Worm (Caenorhabditis elegans) whole organism, L1 larva: ENCODE data around the gene tex-2.

ENCODE experiments used
- C04F5.9 ChIP-seq: sonication (generic microtip); optimal IDR thresholded peaks from 2 replicates; lab custom pipeline; 2016; ENCODE audit warnings: missing genetic modification characterization, missing compliant biosample characterization
- C16A3.4 ChIP-seq: fragments of 150-350 bp; optimal IDR thresholded peaks from 2 replicates; lab custom pipeline; 2014; ENCODE audit warnings: missing biosample characterization, missing genetic modification characterization
- C34B4.2 ChIP-seq: sonication (generic microtip); optimal IDR thresholded peaks from 2 replicates; lab custom pipeline; 2017; ENCODE audit warnings: mild to moderate bottlenecking, missing genetic modification characterization, missing compliant biosample characterization
- F16B12.6 ChIP-seq: fragments of 150-350 bp; optimal IDR thresholded peaks from 2 replicates; lab custom pipeline; 2014; ENCODE audit warnings: missing biosample characterization, missing genetic modification characterization
- aly-2 ChIP-seq: fragments of 150-350 bp; optimal IDR thresholded peaks from 2 replicates; lab custom pipeline; 2014; ENCODE audit warnings: missing biosample characterization, missing genetic modification characterization
- ama-1 ChIP-seq: fragments of 150-350 bp; optimal IDR thresholded peaks from 2 replicates; lab custom pipeline; 2014
- blmp-1 ChIP-seq: fragments of 150-350 bp; optimal IDR thresholded peaks from 2 replicates; lab custom pipeline; 2014; ENCODE audit warnings: missing biosample characterization, missing genetic modification characterization
- ceh-63 ChIP-seq: fragments of 200-800 bp; sonication (Bioruptor generic); optimal IDR thresholded peaks from 2 replicates; lab custom pipeline; 2018; ENCODE audit warnings: mild to moderate bottlenecking, missing genetic modification characterization, missing compliant biosample characterization
- ceh-8 ChIP-seq: fragments of 200-800 bp; sonication (Bioruptor generic); optimal IDR thresholded peaks from 2 replicates; lab custom pipeline; 2018; ENCODE audit warnings: mild to moderate bottlenecking, missing genetic modification characterization, moderate library complexity, missing compliant biosample characterization
- ceh-82 ChIP-seq, 3 experiments: fragments of 150-350 bp in 1 of 3; sonication (generic microtip) in 2 of 3; optimal IDR thresholded peaks; 2 replicates each; lab custom pipeline; 2014 to 2017; ENCODE audit warnings: missing biosample characterization in 3 of 3, missing genetic modification characterization in 3 of 3
- dpl-1 ChIP-seq, 3 experiments: fragments of 150-350 bp in 2 of 3; sonication (generic microtip) in 1 of 3; optimal IDR thresholded peaks; 2 replicates each; lab custom pipeline; 2014 to 2017; ENCODE audit warnings: missing biosample characterization in 3 of 3, missing genetic modification characterization in 3 of 3, missing genetic modification reagents in 3 of 3
- dsc-1 ChIP-seq: sonication (generic microtip); optimal IDR thresholded peaks from 2 replicates; lab custom pipeline; 2016; ENCODE audit warnings: mild to moderate bottlenecking, missing genetic modification characterization, missing compliant biosample characterization
- efl-1 ChIP-seq, 4 experiments: fragments of 150-350 bp; optimal IDR thresholded peaks in 3 of 4; peaks in 1 of 4; 1 replicate in 1 of 4; 2 replicates in 3 of 4; lab custom pipeline; 2014; ENCODE audit warnings: missing biosample characterization in 2 of 4, missing genetic modification characterization in 2 of 4, missing genetic modification reagents in 2 of 4
- efl-3 ChIP-seq: fragments of 200-800 bp; sonication (Bioruptor generic); optimal IDR thresholded peaks from 2 replicates; lab custom pipeline; 2018; ENCODE audit warnings: mild to moderate bottlenecking, missing genetic modification characterization, missing compliant biosample characterization
- egl-27 ChIP-seq, 2 experiments: fragments of 150-350 bp in 1 of 2; sonication (generic microtip); optimal IDR thresholded peaks; 3 replicates each; lab custom pipeline; 2017 to 2018; ENCODE audit warnings: missing biosample characterization in 2 of 2, missing genetic modification characterization in 2 of 2, missing genetic modification reagents in 2 of 2
- elt-2 ChIP-seq: sonication (generic microtip); optimal IDR thresholded peaks from 2 replicates; lab custom pipeline; 2016; ENCODE audit warnings: missing genetic modification characterization, mild to moderate bottlenecking, inconsistent platforms, missing compliant biosample characterization, missing genetic modification reagents
- elt-3 ChIP-seq, 6 experiments: fragments of 150-350 bp in 1 of 6; sonication (generic microtip); optimal IDR thresholded peaks; 2 replicates each; lab custom pipeline; 2017 to 2018; ENCODE audit warnings: missing biosample characterization in 6 of 6, missing genetic modification characterization in 6 of 6, inconsistent platforms in 1 of 6
- fkh-10 ChIP-seq: sonication (generic microtip); optimal IDR thresholded peaks from 2 replicates; lab custom pipeline; 2017; ENCODE audit warnings: missing biosample characterization, missing genetic modification reagents, missing genetic modification characterization
- fkh-4 ChIP-seq: sonication (generic microtip); optimal IDR thresholded peaks from 2 replicates; lab custom pipeline; 2016; ENCODE audit warnings: missing compliant biosample characterization, missing genetic modification characterization, borderline replicate concordance
- fkh-8 ChIP-seq: sonication (generic microtip); optimal IDR thresholded peaks from 2 replicates; lab custom pipeline; 2016; ENCODE audit warnings: mild to moderate bottlenecking, missing genetic modification characterization, missing compliant biosample characterization
- hpl-2 ChIP-seq: fragments of 150-350 bp; optimal IDR thresholded peaks from 2 replicates; lab custom pipeline; 2014; ENCODE audit warnings: missing biosample characterization, missing genetic modification reagents, missing genetic modification characterization
- irx-1 ChIP-seq: sonication (generic microtip); optimal IDR thresholded peaks from 2 replicates; lab custom pipeline; 2016; ENCODE audit warnings: missing genetic modification characterization, missing compliant biosample characterization
- lin-13 ChIP-seq: fragments of 150-350 bp; optimal IDR thresholded peaks from 2 replicates; lab custom pipeline; 2014; ENCODE audit warnings: missing biosample characterization, missing genetic modification reagents, missing genetic modification characterization
- lin-14 ChIP-seq: fragments of 200-800 bp; sonication (Bioruptor generic); optimal IDR thresholded peaks from 2 replicates; lab custom pipeline; 2018; ENCODE audit warnings: mild to moderate bottlenecking, missing genetic modification characterization, moderate library complexity, missing compliant biosample characterization
- lin-35 ChIP-seq, 2 experiments: fragments of 150-350 bp; optimal IDR thresholded peaks; 2 replicates each; lab custom pipeline; 2014; ENCODE audit warnings: missing biosample characterization in 2 of 2, missing genetic modification characterization in 2 of 2, missing genetic modification reagents in 2 of 2
- lsy-2 ChIP-seq, 2 experiments: fragments of 150-350 bp; optimal IDR thresholded peaks; 2 replicates each; lab custom pipeline; 2014; ENCODE audit warnings: missing biosample characterization in 2 of 2, missing genetic modification characterization in 2 of 2
- mef-2 ChIP-seq: fragments of 150-350 bp; optimal IDR thresholded peaks from 2 replicates; lab custom pipeline; 2014; ENCODE audit warnings: missing biosample characterization, missing genetic modification characterization
- mep-1 ChIP-seq: fragments of 150-350 bp; optimal IDR thresholded peaks from 2 replicates; lab custom pipeline; 2014; ENCODE audit warnings: missing biosample characterization, missing genetic modification characterization
- nhr-11 ChIP-seq: fragments of 150-350 bp; optimal IDR thresholded peaks from 2 replicates; lab custom pipeline; 2014; ENCODE audit warnings: missing biosample characterization, missing genetic modification characterization
- nhr-20 ChIP-seq: sonication (generic microtip); optimal IDR thresholded peaks from 2 replicates; lab custom pipeline; 2016; ENCODE audit warnings: mild to moderate bottlenecking, missing genetic modification characterization, missing compliant biosample characterization
- nhr-237 ChIP-seq: fragments of 150-350 bp; optimal IDR thresholded peaks from 2 replicates; lab custom pipeline; 2014; ENCODE audit warnings: missing biosample characterization, missing genetic modification characterization
- nhr-47 ChIP-seq: sonication (generic microtip); optimal IDR thresholded peaks from 2 replicates; lab custom pipeline; 2016; ENCODE audit warnings: mild to moderate bottlenecking, missing genetic modification characterization, moderate library complexity, missing compliant biosample characterization
- nhr-71 ChIP-seq: sonication (generic microtip); optimal IDR thresholded peaks from 2 replicates; lab custom pipeline; 2016; ENCODE audit warnings: mild to moderate bottlenecking, missing genetic modification characterization, moderate library complexity, missing compliant biosample characterization
- nhr-85 ChIP-seq: sonication (generic microtip); peaks from one replicate; lab custom pipeline; 2016; ENCODE audit warnings: missing genetic modification characterization, inconsistent platforms, missing compliant biosample characterization
- pag-3 ChIP-seq: sonication (generic microtip); optimal IDR thresholded peaks from 2 replicates; lab custom pipeline; 2017; ENCODE audit warnings: missing genetic modification characterization, mild to moderate bottlenecking, missing compliant biosample characterization, antibody characterized with exemption, borderline replicate concordance; ENCODE audit not compliant: insufficient read depth
- pax-3 ChIP-seq: fragments of 200-800 bp; sonication (Bioruptor generic); optimal IDR thresholded peaks from 2 replicates; lab custom pipeline; 2018; ENCODE audit warnings: mild to moderate bottlenecking, missing genetic modification characterization, moderate library complexity, missing compliant biosample characterization
- pqm-1 ChIP-seq: sonication (generic microtip); optimal IDR thresholded peaks from 3 replicates; lab custom pipeline; 2017; ENCODE audit warnings: missing biosample characterization, missing genetic modification characterization
- rnt-1 ChIP-seq: sonication (generic microtip); optimal IDR thresholded peaks from 2 replicates; lab custom pipeline; 2016; ENCODE audit warnings: mild to moderate bottlenecking, missing genetic modification characterization, moderate library complexity, missing compliant biosample characterization
- skn-1 ChIP-seq: fragments of 150-350 bp; optimal IDR thresholded peaks from 2 replicates; lab custom pipeline; 2014; ENCODE audit warnings: missing biosample characterization, missing genetic modification characterization
- snpc-4 ChIP-seq: fragments of 150-350 bp; optimal IDR thresholded peaks from 2 replicates; lab custom pipeline; 2014; ENCODE audit warnings: missing biosample characterization, missing genetic modification characterization
- snu-23 ChIP-seq: sonication (generic microtip); optimal IDR thresholded peaks from 2 replicates; lab custom pipeline; 2016; ENCODE audit warnings: missing genetic modification characterization, missing compliant biosample characterization
- sptf-1 ChIP-seq: fragments of 150-350 bp; optimal IDR thresholded peaks from 2 replicates; lab custom pipeline; 2014; ENCODE audit warnings: missing biosample characterization, missing genetic modification characterization
- swsn-7 ChIP-seq: sonication (generic microtip); optimal IDR thresholded peaks from 2 replicates; lab custom pipeline; 2016; ENCODE audit warnings: missing genetic modification characterization, missing compliant biosample characterization
- tlp-1 ChIP-seq: fragments of 150-350 bp; optimal IDR thresholded peaks from 2 replicates; lab custom pipeline; 2014; ENCODE audit warnings: missing biosample characterization, missing genetic modification characterization
- unc-130 ChIP-seq: fragments of 150-350 bp; optimal IDR thresholded peaks from 2 replicates; lab custom pipeline; 2017; ENCODE audit warnings: missing biosample characterization, missing genetic modification characterization, inconsistent platforms
- unc-30 ChIP-seq: sonication (generic microtip); optimal IDR thresholded peaks from 2 replicates; lab custom pipeline; 2017; ENCODE audit warnings: missing biosample characterization, missing genetic modification characterization
- unc-86 ChIP-seq: sonication (generic microtip); optimal IDR thresholded peaks from 2 replicates; lab custom pipeline; 2016; ENCODE audit warnings: missing genetic modification characterization, missing compliant biosample characterization
- xbp-1 ChIP-seq: sonication (generic microtip); optimal IDR thresholded peaks from 2 replicates; lab custom pipeline; 2016; ENCODE audit warnings: missing genetic modification characterization, missing compliant biosample characterization
- ztf-11 ChIP-seq, 2 experiments: sonication (generic microtip); optimal IDR thresholded peaks; 2 replicates each; lab custom pipeline; 2016 to 2017; ENCODE audit warnings: missing genetic modification characterization in 2 of 2, missing biosample characterization in 1 of 2, missing compliant biosample characterization in 1 of 2

tex-2 gene

DNA sequence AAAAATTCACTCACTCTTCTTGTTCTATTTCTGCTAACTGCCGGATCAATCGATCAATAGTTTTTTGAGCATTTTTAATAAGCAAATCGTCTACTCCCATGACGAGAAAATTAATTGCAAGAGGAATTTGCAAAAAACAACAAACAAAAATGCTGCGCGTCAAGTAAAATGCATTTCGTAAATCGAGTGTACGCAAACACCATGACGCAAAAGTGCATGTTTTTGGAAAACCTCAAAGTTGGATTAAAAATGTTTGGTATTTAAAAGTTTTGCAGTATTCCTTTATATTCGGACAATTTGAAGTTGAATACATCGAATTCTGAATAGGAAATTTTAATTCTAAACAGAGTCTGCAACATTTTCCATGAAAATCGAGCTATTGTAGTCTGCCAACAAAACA is 34.2 kb downstream of the tex-2 start, which contains the start of gene ZK1248.19:
Gene ZK1248.19 (minus strand): TSS at position 188 of the 400 bp plus-strand sequence.
- TF ChIP-seq lin-35 (GFP tag; optimal IDR thresholded peaks at IDR 0.05; lab: Kevin White, UChicago) (peak in 1 of 2 experiments; percentile 39), blmp-1 (tag; lab: Kevin White, UChicago) (no peak), fkh-8 (tag; lab: Kevin White, UChicago) (no peak), ama-1 (lab: Kevin White, UChicago) (no peak), irx-1 (tag; lab: Kevin White, UChicago) (no peak), fkh-4 (tag; lab: Kevin White, UChicago) (no peak), elt-2 (tag; lab: Kevin White, UChicago) (no peak), pag-3 (tag; lab: Kevin White, UChicago) (no peak), sptf-1 (tag; lab: Kevin White, UChicago) (no peak), xbp-1 (tag; lab: Kevin White, UChicago) (peak; percentile 15), hpl-2 (GFP tag; lab: Kevin White, UChicago) (no peak), nhr-237 (tag; lab: Kevin White, UChicago) (no peak), fkh-10 (GFP tag; lab: Kevin White, UChicago) (no peak), lsy-2 (tag; optimal IDR thresholded peaks at IDR 0.05; lab: Kevin White, UChicago) (peak; percentile 42 to 58), nhr-71 (tag; lab: Kevin White, UChicago) (peak; percentile 43), tlp-1 (tag; lab: Kevin White, UChicago) (no peak), nhr-20 (tag; lab: Kevin White, UChicago) (peak; percentile 39), C34B4.2 (tag; lab: Kevin White, UChicago) (no peak), mep-1 (tag; lab: Kevin White, UChicago) (peak; percentile 16), snpc-4 (tag; lab: Kevin White, UChicago) (peak; percentile 0), dsc-1 (peak; percentile 14), efl-1 (optimal IDR thresholded peaks at IDR 0.05; lab: Kevin White, UChicago) (peak; percentile 53 to 54), efl-1 (GFP tag; optimal IDR thresholded peaks at IDR 0.05 in 1 of 2; lab: Kevin White, UChicago) (peak; percentile 32 to 95), ztf-11 (tag; optimal IDR thresholded peaks at IDR 0.05; lab: Kevin White, UChicago) (no peak), efl-3 (GFP tag; lab: Kevin White, UChicago) (no peak), nhr-85 (peak; percentile 9), pqm-1 (tag; lab: Kevin White, UChicago) (no peak), elt-3 (tag; optimal IDR thresholded peaks at IDR 0.05; lab: Kevin White, UChicago) (peak in 1 of 6 experiments; percentile 4), aly-2 (tag; lab: Kevin White, UChicago) (no peak), rnt-1 (peak; percentile 56), ceh-8 (GFP tag; lab: Kevin White, UChicago) (no peak), nhr-11 (tag; lab: Kevin White, UChicago) (no peak), mef-2 (tag; lab: Kevin White, UChicago) (no peak), pax-3 (tag; lab: Kevin White, UChicago) (no peak), nhr-47 (peak; percentile 35), C04F5.9 (no peak), skn-1 (tag; lab: Kevin White, UChicago) (no peak), snu-23 (GFP tag; lab: Kevin White, UChicago) (peak; percentile 53), unc-86 (tag; lab: Kevin White, UChicago) (no peak), lin-14 (peak; percentile 13), swsn-7 (tag; lab: Kevin White, UChicago) (peak; percentile 17), ceh-82 (tag; optimal IDR thresholded peaks at IDR 0.05; lab: Kevin White, UChicago) (peak in 1 of 3 experiments; percentile 13), C16A3.4 (peak; percentile 54), unc-30 (tag; lab: Kevin White, UChicago) (no peak), F16B12.6 (tag; lab: Kevin White, UChicago) (peak; percentile 88), dpl-1 (GFP tag; optimal IDR thresholded peaks at IDR 0.05; lab: Kevin White, UChicago) (peak; percentile 5 to 49 (median 31)), lin-13 (no peak), unc-130 (tag; lab: Kevin White, UChicago) (peak; percentile 32), ceh-63 (GFP tag; lab: Kevin White, UChicago) (no peak), egl-27 (tag; optimal IDR thresholded peaks at IDR 0.05; lab: Kevin White, UChicago) (no peak)
